Worm (Caenorhabditis elegans): ENCODE data around the gene ftt-2.

DNA sequence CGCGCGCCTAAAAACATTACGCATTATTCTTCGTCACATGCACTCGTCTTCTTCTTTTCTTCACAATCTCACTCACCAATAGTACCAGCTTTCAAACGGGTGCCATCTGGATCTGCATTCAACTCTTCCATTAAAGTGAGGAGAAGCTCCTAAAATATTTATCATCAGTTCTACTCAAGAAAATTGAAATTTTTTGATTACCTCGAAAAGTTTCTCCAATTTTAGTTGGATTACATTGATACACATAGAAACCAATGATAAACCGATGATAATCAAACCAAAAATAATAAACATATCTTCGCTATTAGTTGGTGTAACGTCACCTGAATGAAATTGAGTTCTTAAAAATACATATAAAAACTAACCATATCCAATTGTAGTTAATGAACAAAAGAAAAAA, 19.4 kb upstream of the ftt-2 start:
- no peak for TF ChIP-seq nhr-11 (tag; optimal IDR thresholded peaks at IDR 0.05)
- no peak for TF ChIP-seq nhr-19 (GFP tag; conservative IDR thresholded peaks at IDR 0.05)
- no peak for TF ChIP-seq unc-86 (tag; optimal IDR thresholded peaks at IDR 0.05)
- TF ChIP-seq lin-15B (tag; optimal IDR thresholded peaks at IDR 0.05), result no peak
